Worm (Caenorhabditis elegans) whole organism, L4 larva: ENCODE data around the gene his-70.

Experiments
- R02D3.7 ChIP-seq: fragments of 150-350 bp; sonication (generic microtip); optimal IDR thresholded peaks from 3 replicates; lab custom pipeline; 2014; ENCODE audit warnings: missing biosample characterization, missing genetic modification characterization
- ama-1 ChIP-seq: fragments of 150-350 bp; optimal IDR thresholded peaks from 2 replicates; lab custom pipeline; 2014; ENCODE audit warnings: inconsistent platforms, mixed read lengths
- fkh-10 ChIP-seq: fragments of 150-350 bp; optimal IDR thresholded peaks from 2 replicates; lab custom pipeline; 2014; ENCODE audit warnings: missing biosample characterization, missing genetic modification reagents, missing genetic modification characterization
- nhr-10 ChIP-seq: fragments of 150-350 bp; optimal IDR thresholded peaks from 2 replicates; lab custom pipeline; 2014; ENCODE audit warnings: missing biosample characterization, missing genetic modification characterization
- nhr-11 ChIP-seq: fragments of 150-350 bp; optimal IDR thresholded peaks from 2 replicates; lab custom pipeline; 2014; ENCODE audit warnings: missing biosample characterization, missing genetic modification characterization
- nhr-76 ChIP-seq: fragments of 150-350 bp; optimal IDR thresholded peaks from 2 replicates; lab custom pipeline; 2014; ENCODE audit warnings: missing biosample characterization, missing genetic modification characterization
- snpc-4 ChIP-seq: fragments of 150-350 bp; optimal IDR thresholded peaks from 2 replicates; lab custom pipeline; 2014; ENCODE audit warnings: missing biosample characterization, missing genetic modification characterization
- ztf-11 ChIP-seq: fragments of 150-350 bp; optimal IDR thresholded peaks from 2 replicates; lab custom pipeline; 2014; ENCODE audit warnings: missing biosample characterization, missing genetic modification characterization

DNA sequence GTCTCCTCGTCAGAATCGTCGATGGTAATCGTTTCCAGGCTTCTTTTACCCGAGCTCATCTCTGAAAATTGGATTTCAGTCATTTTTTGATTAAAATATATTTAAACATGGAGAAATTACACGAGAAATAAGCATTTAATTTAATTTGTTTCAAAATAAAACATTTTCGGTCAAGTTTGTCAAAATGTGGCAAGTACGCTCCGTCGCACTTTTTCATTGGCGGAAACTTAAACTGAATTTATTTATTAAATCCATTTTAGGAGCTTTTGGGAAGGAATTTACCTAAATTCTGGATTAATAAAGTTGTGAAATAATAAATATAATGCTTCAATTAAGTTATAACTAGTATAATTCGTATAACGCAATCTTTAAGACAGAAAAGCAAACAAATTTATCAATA lies 2.0 kb downstream of the his-70 start, which contains the start of gene rcq-5:
- TF ChIP-seq fkh-10 (GFP tag; lab: Kevin White, UChicago): no peak
- no peak for TF ChIP-seq snpc-4 (tag; lab: Kevin White, UChicago)
- no peak for TF ChIP-seq nhr-11 (tag; lab: Kevin White, UChicago)
- TF ChIP-seq R02D3.7 (tag; lab: Kevin White, UChicago): no peak
- no peak for TF ChIP-seq ama-1 (lab: Kevin White, UChicago)
- TF ChIP-seq ztf-11: no peak
- no peak for TF ChIP-seq nhr-76
- TF ChIP-seq nhr-10 (tag; lab: Kevin White, UChicago): no peak
